Fruit fly (Drosophila melanogaster): ENCODE results near the gene CG13725.

dm6 chr3L:17346393-17346792, 21.1 kb upstream of the CG13725 start:
- no peak for TF ChIP-seq CG8478 (optimal IDR thresholded peaks at IDR 0.05)
- TF ChIP-seq CTCF (optimal IDR thresholded peaks at IDR 0.05) = no peak

All from S2 (cell line).